Fruit fly (Drosophila melanogaster) Kc167 (cell line): ENCODE measurements around the gene Or88a.

Experiments
- Myc ChIP-seq: fragments of >200 bp; optimal IDR thresholded peaks from 2 replicates; lab custom pipeline; 2017; ENCODE audit warnings: missing external identifiers
- Sin3A ChIP-seq: fragments of >200 bp; optimal IDR thresholded peaks from 2 replicates; lab custom pipeline; 2018; ENCODE audit warnings: missing external identifiers
- h ChIP-seq: fragments of >200 bp; optimal IDR thresholded peaks from 3 replicates; lab custom pipeline; 2018; ENCODE audit warnings: missing external identifiers
- insv ChIP-seq: fragments of >200 bp; optimal IDR thresholded peaks from 3 replicates; lab custom pipeline; 2018; ENCODE audit warnings: missing external identifiers
- psq ChIP-seq: fragments of >200 bp; optimal IDR thresholded peaks from 2 replicates; lab custom pipeline; 2017; ENCODE audit warnings: missing external identifiers
- ttk ChIP-seq: sonication (Bioruptor generic); optimal IDR thresholded peaks from 2 replicates; lab custom pipeline; 2017; ENCODE audit warnings: missing external identifiers

The Or88a gene

dm6 chr3R:14109145-14109544, at the start of gene Or88a:
Gene Or88a, plus strand, starts transcription at chr3R:14109445.
- TF ChIP-seq h (no peak), psq (lab: Kevin White, UChicago) (no peak), ttk (lab: Kevin White, UChicago) (no peak), Sin3A (lab: Kevin White, UChicago) (no peak), Myc (no peak), insv (lab: Kevin White, UChicago) (no peak)

- TF ChIP-seq ttk (lab: Kevin White, UChicago) (no peak), Sin3A (lab: Kevin White, UChicago) (no peak), h (no peak), insv (lab: Kevin White, UChicago) (no peak), psq (lab: Kevin White, UChicago) (no peak), Myc (no peak)
Observed at dm6 chr3R:14059703-14060300, 49.4 kb upstream of the Or88a start.

dm6 chr3R:14060399-14060798, 48.8 kb upstream of the Or88a start:
- TF ChIP-seq insv (lab: Kevin White, UChicago): no peak
- TF ChIP-seq ttk (lab: Kevin White, UChicago): no peak
- TF ChIP-seq Myc: no peak
- no peak for TF ChIP-seq h
- TF ChIP-seq psq (lab: Kevin White, UChicago): no peak
- TF ChIP-seq Sin3A (lab: Kevin White, UChicago): no peak

dm6 chr3R:14061049-14061987, 47.9 kb upstream of the Or88a start:
- no peak for TF ChIP-seq Myc
- no peak for TF ChIP-seq insv (lab: Kevin White, UChicago)
- no peak for TF ChIP-seq psq (lab: Kevin White, UChicago)
- TF ChIP-seq Sin3A (lab: Kevin White, UChicago): no peak
- no peak for TF ChIP-seq h
- TF ChIP-seq ttk (lab: Kevin White, UChicago): no peak

dm6 chr3R:14061988-14062868, 47.0 kb upstream of the Or88a start:
- TF ChIP-seq insv (lab: Kevin White, UChicago) (no peak), h (no peak), Sin3A (lab: Kevin White, UChicago) (no peak), psq (lab: Kevin White, UChicago) (no peak), Myc (no peak), ttk (lab: Kevin White, UChicago) (no peak)

dm6 chr3R:14062869-14063543, 46.2 kb upstream of the Or88a start:
- TF ChIP-seq Sin3A (lab: Kevin White, UChicago) (no peak), ttk (lab: Kevin White, UChicago) (no peak), h (no peak), psq (lab: Kevin White, UChicago) (no peak), Myc (no peak), insv (lab: Kevin White, UChicago) (no peak)

- TF ChIP-seq Myc: no peak
- no peak for TF ChIP-seq Sin3A (lab: Kevin White, UChicago)
- TF ChIP-seq ttk (lab: Kevin White, UChicago): no peak
Observed at dm6 chr3R:14064158-14064969, 44.9 kb upstream of the Or88a start.

dm6 chr3R:14065241-14065640, 44.0 kb upstream of the Or88a start:
- TF ChIP-seq Myc (no peak), insv (lab: Kevin White, UChicago) (no peak), psq (lab: Kevin White, UChicago) (no peak), Sin3A (lab: Kevin White, UChicago) (no peak), ttk (lab: Kevin White, UChicago) (no peak), h (no peak)

- no peak for TF ChIP-seq insv (lab: Kevin White, UChicago)
- no peak for TF ChIP-seq Sin3A (lab: Kevin White, UChicago)
- TF ChIP-seq Myc: no peak
- TF ChIP-seq psq (lab: Kevin White, UChicago): no peak
Observed at dm6 chr3R:14067904-14068636, 41.2 kb upstream of the Or88a start.

- no peak for TF ChIP-seq insv (lab: Kevin White, UChicago)
- TF ChIP-seq h: no peak
- TF ChIP-seq Sin3A (lab: Kevin White, UChicago): no peak
- TF ChIP-seq psq (lab: Kevin White, UChicago): no peak
- TF ChIP-seq ttk (lab: Kevin White, UChicago): no peak
- no peak for TF ChIP-seq Myc
Observed at dm6 chr3R:14070096-14070495, 39.1 kb upstream of the Or88a start.
